Worm (Caenorhabditis elegans) whole organism, early embryonic: ENCODE measurements around the gene F54E4.2.

Experiments
- B0310.2 ChIP-seq: sonication (generic microtip); optimal IDR thresholded peaks from 2 replicates; lab custom pipeline; 2016; ENCODE audit warnings: mild to moderate bottlenecking, missing genetic modification characterization, missing compliant biosample characterization
- F13C5.2 ChIP-seq: sonication (generic microtip); optimal IDR thresholded peaks from 2 replicates; lab custom pipeline; 2017; ENCODE audit warnings: mild to moderate bottlenecking, missing genetic modification characterization, inconsistent platforms, missing compliant biosample characterization
- aly-1 ChIP-seq: sonication (generic microtip); optimal IDR thresholded peaks from 2 replicates; lab custom pipeline; 2016; ENCODE audit warnings: missing genetic modification characterization, missing compliant biosample characterization
- ama-1 ChIP-seq: fragments of 150-350 bp; optimal IDR thresholded peaks from 2 replicates; lab custom pipeline; 2014
- ceh-13 ChIP-seq: fragments of 200-800 bp; sonication (Bioruptor generic); optimal IDR thresholded peaks from 2 replicates; lab custom pipeline; 2018; ENCODE audit warnings: mild to moderate bottlenecking, missing genetic modification characterization, missing compliant biosample characterization
- ceh-36 ChIP-seq: sonication (generic microtip); optimal IDR thresholded peaks from 2 replicates; lab custom pipeline; 2016; ENCODE audit warnings: missing genetic modification characterization, inconsistent platforms, missing compliant biosample characterization
- ets-7 ChIP-seq: sonication (generic microtip); optimal IDR thresholded peaks from 2 replicates; lab custom pipeline; 2016; ENCODE audit warnings: missing genotype, missing genetic modification characterization, missing compliant biosample characterization
- flt-1 ChIP-seq: fragments of 200-800 bp; sonication (Bioruptor generic); IDR thresholded peaks from 2 replicates; pipeline ENCODE4 v1.3.6; 2022; ENCODE audit warnings: missing genetic modification characterization, missing compliant biosample characterization
- hmbx-1 ChIP-seq: sonication (generic microtip); optimal IDR thresholded peaks from 2 replicates; lab custom pipeline; 2016; ENCODE audit warnings: mild to moderate bottlenecking, missing genetic modification characterization, missing compliant biosample characterization
- hmg-4 ChIP-seq: fragments of 200-800 bp; sonication (Bioruptor generic); optimal IDR thresholded peaks from 2 replicates; lab custom pipeline; 2018; ENCODE audit warnings: mild to moderate bottlenecking, missing genetic modification characterization, missing compliant biosample characterization
- hnd-1 ChIP-seq: sonication (generic microtip); optimal IDR thresholded peaks from 2 replicates; lab custom pipeline; 2016; ENCODE audit warnings: missing genetic modification characterization, missing compliant biosample characterization
- pes-1 ChIP-seq: fragments of 200-800 bp; sonication (Bioruptor generic); IDR thresholded peaks from 2 replicates; pipeline ENCODE4 v1.3.6; 2022; ENCODE audit warnings: missing genetic modification reagents, missing genetic modification characterization, missing compliant biosample characterization
- scrt-1 ChIP-seq: fragments of 200-800 bp; sonication (Bioruptor generic); IDR thresholded peaks from 2 replicates; pipeline ENCODE4 v1.3.6; 2022; ENCODE audit warnings: missing genetic modification characterization, missing compliant biosample characterization
- sea-1 ChIP-seq: fragments of 200-800 bp; sonication (Bioruptor generic); conservative IDR thresholded peaks from 2 replicates; pipeline ENCODE4 v1.3.6; 2022; ENCODE audit warnings: missing genetic modification characterization, missing compliant biosample characterization
- tbx-11 ChIP-seq: fragments of 200-800 bp; sonication (Bioruptor generic); IDR thresholded peaks from 2 replicates; pipeline ENCODE4 v1.3.6; 2022; ENCODE audit warnings: missing genetic modification characterization, missing compliant biosample characterization
- tbx-37 ChIP-seq: fragments of 200-800 bp; sonication (Bioruptor generic); conservative IDR thresholded peaks from 2 replicates; pipeline ENCODE4 v1.3.6; 2022; ENCODE audit warnings: missing genetic modification reagents, missing genetic modification characterization, missing compliant biosample characterization
- tra-4 ChIP-seq: sonication (generic microtip); optimal IDR thresholded peaks from 2 replicates; lab custom pipeline; 2017; ENCODE audit warnings: missing genetic modification characterization, missing compliant biosample characterization

The F54E4.2 gene

ce11 chrX:14633679-14634078 is 5.0 kb upstream of the F54E4.2 start:
- TF ChIP-seq ets-7 (tag; lab: Kevin White, UChicago), result no peak

ce11 chrX:14621207-14621606 is 7.5 kb downstream of the F54E4.2 start:
- TF ChIP-seq F13C5.2 (tag; lab: Kevin White, UChicago) (no peak), scrt-1 (no peak), flt-1 (GFP tag; lab: Robert Waterston, UW) (no peak), ama-1 (no peak), ceh-36 (no peak), tbx-11 (GFP tag; lab: Robert Waterston, UW) (no peak), sea-1 (GFP tag; lab: Robert Waterston, UW) (no peak), ceh-13 (GFP tag; lab: Kevin White, UChicago) (no peak), hnd-1 (tag; lab: Kevin White, UChicago) (no peak)

ce11 chrX:14611074-14611473 is 17.6 kb downstream of the F54E4.2 start, which contains the start of gene rbc-1:
rbc-1 (plus strand) TSS chrX:14611374.
- TF ChIP-seq ama-1, result no peak
- no peak for TF ChIP-seq ceh-13 (GFP tag; lab: Kevin White, UChicago)
- TF ChIP-seq tra-4 (tag; lab: Kevin White, UChicago), result no peak
- no peak for TF ChIP-seq flt-1 (GFP tag; lab: Robert Waterston, UW)
- no peak for TF ChIP-seq ceh-36
- no peak for TF ChIP-seq tbx-11 (GFP tag; lab: Robert Waterston, UW)
- no peak for TF ChIP-seq hmg-4 (GFP tag; lab: Kevin White, UChicago)
- TF ChIP-seq hnd-1 (tag; lab: Kevin White, UChicago), result no peak
- no peak for TF ChIP-seq ets-7 (tag; lab: Kevin White, UChicago)
- no peak for TF ChIP-seq B0310.2 (tag; lab: Kevin White, UChicago)
- TF ChIP-seq pes-1, result no peak
- no peak for TF ChIP-seq sea-1 (GFP tag; lab: Robert Waterston, UW)
- no peak for TF ChIP-seq F13C5.2 (tag; lab: Kevin White, UChicago)
- TF ChIP-seq tbx-37, result no peak
- no peak for TF ChIP-seq scrt-1
- TF ChIP-seq aly-1 (tag; lab: Kevin White, UChicago), result no peak
- no peak for TF ChIP-seq hmbx-1 (tag; lab: Kevin White, UChicago)

ce11 chrX:14610093-14610763 is 18.5 kb downstream of the F54E4.2 start:
- TF ChIP-seq hmg-4 (GFP tag; lab: Kevin White, UChicago) (peak; percentile 15), tbx-11 (GFP tag; lab: Robert Waterston, UW) (no peak), hnd-1 (tag; lab: Kevin White, UChicago) (no peak), tra-4 (tag; lab: Kevin White, UChicago) (no peak), hmbx-1 (tag; lab: Kevin White, UChicago) (no peak), ets-7 (tag; lab: Kevin White, UChicago) (no peak), aly-1 (tag; lab: Kevin White, UChicago) (peak; percentile 63)

- no peak for TF ChIP-seq ceh-36
- TF ChIP-seq scrt-1, result no peak
- TF ChIP-seq flt-1 (GFP tag; lab: Robert Waterston, UW), result no peak
Measured at ce11 chrX:14607770-14608169, 20.9 kb downstream of the F54E4.2 start.

- peak; percentile 27 for TF ChIP-seq F13C5.2 (tag; lab: Kevin White, UChicago)
- no peak for TF ChIP-seq hmbx-1 (tag; lab: Kevin White, UChicago)
- TF ChIP-seq hnd-1 (tag; lab: Kevin White, UChicago), result no peak
- no peak for TF ChIP-seq ceh-13 (GFP tag; lab: Kevin White, UChicago)
- TF ChIP-seq flt-1 (GFP tag; lab: Robert Waterston, UW), result peak; percentile 3; the same call in 1 of the 2 replicates
Measured at ce11 chrX:14602676-14603075, 26.0 kb downstream of the F54E4.2 start, which contains the start of gene eor-2. eor-2 (plus strand) TSS chrX:14603017.

- no peak for TF ChIP-seq hmbx-1 (tag; lab: Kevin White, UChicago)
- TF ChIP-seq ets-7 (tag; lab: Kevin White, UChicago), result no peak
- no peak for TF ChIP-seq ceh-36
- TF ChIP-seq ceh-13 (GFP tag; lab: Kevin White, UChicago), result no peak
- no peak for TF ChIP-seq B0310.2 (tag; lab: Kevin White, UChicago)
- TF ChIP-seq aly-1 (tag; lab: Kevin White, UChicago), result no peak
- no peak for TF ChIP-seq F13C5.2 (tag; lab: Kevin White, UChicago)
- TF ChIP-seq tbx-11 (GFP tag; lab: Robert Waterston, UW), result no peak
- no peak for TF ChIP-seq tbx-37
- TF ChIP-seq tra-4 (tag; lab: Kevin White, UChicago), result no peak
- no peak for TF ChIP-seq sea-1 (GFP tag; lab: Robert Waterston, UW)
- TF ChIP-seq scrt-1, result no peak
- no peak for TF ChIP-seq hmg-4 (GFP tag; lab: Kevin White, UChicago)
- TF ChIP-seq pes-1, result no peak
- no peak for TF ChIP-seq ama-1
- TF ChIP-seq hnd-1 (tag; lab: Kevin White, UChicago), result no peak
- no peak for TF ChIP-seq flt-1 (GFP tag; lab: Robert Waterston, UW)
Measured at ce11 chrX:14599245-14599644, 29.5 kb downstream of the F54E4.2 start, which contains the start of gene C44H4.6. C44H4.6 (minus strand) TSS chrX:14599345.

ce11 chrX:14594825-14595224 is 33.9 kb downstream of the F54E4.2 start, which contains the start of gene C44H4.8:
C44H4.8 (plus strand) TSS chrX:14595125.
- no peak for TF ChIP-seq flt-1 (GFP tag; lab: Robert Waterston, UW)
- TF ChIP-seq sea-1 (GFP tag; lab: Robert Waterston, UW), result no peak
- TF ChIP-seq hnd-1 (tag; lab: Kevin White, UChicago), result no peak
- TF ChIP-seq aly-1 (tag; lab: Kevin White, UChicago), result no peak
- TF ChIP-seq ets-7 (tag; lab: Kevin White, UChicago), result no peak
- no peak for TF ChIP-seq ama-1
- no peak for TF ChIP-seq hmg-4 (GFP tag; lab: Kevin White, UChicago)
- no peak for TF ChIP-seq B0310.2 (tag; lab: Kevin White, UChicago)
